Worm (Caenorhabditis elegans): ENCODE data around the gene ZK418.13.

Gene ZK418.13

DNA sequence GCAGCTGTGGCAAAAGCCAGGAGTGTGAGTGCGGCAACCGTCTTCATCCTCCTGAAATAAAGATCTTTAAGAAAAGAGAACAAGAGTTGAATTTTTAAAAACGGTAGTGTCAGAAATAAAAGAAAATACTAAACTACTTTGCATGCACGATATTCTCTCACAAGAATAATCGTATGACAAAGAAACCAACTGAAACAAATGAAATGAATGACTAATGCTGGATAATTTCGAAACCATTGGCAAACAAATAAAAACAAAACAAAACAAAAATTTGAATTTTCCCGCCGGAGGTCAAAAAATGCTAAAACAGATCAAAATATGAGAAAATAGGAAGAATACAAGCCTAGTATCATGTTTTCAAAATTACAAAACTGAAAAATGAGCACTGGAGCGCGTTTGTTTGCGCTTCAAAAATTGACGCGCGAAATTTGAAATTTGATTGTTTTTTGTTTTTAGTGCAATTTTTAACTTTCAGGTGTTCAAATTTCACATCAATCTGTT is 27.7 kb upstream of the ZK418.13 start, which contains the start of gene cpg-2:
TSS of gene cpg-2 (minus strand) at position 51 of the 501 bp plus-strand sequence.
- TF ChIP-seq hmg-11 (tag; optimal IDR thresholded peaks at IDR 0.05): no peak
- no peak for TF ChIP-seq sea-2 (GFP tag; optimal IDR thresholded peaks at IDR 0.05)
- TF ChIP-seq pha-4 (tag; optimal IDR thresholded peaks at IDR 0.05): no peak
- no peak for TF ChIP-seq elt-2 (tag; optimal IDR thresholded peaks at IDR 0.05)
- TF ChIP-seq ama-1 (optimal IDR thresholded peaks at IDR 0.05): no peak
- TF ChIP-seq unc-62 (GFP tag; optimal IDR thresholded peaks at IDR 0.05): no peak
- TF ChIP-seq elt-3 (tag; optimal IDR thresholded peaks at IDR 0.05): no peak
- no peak for TF ChIP-seq fkh-2 (tag; optimal IDR thresholded peaks at IDR 0.05)
- no peak for TF ChIP-seq egl-5 (tag; optimal IDR thresholded peaks at IDR 0.05)
- TF ChIP-seq fos-1 (tag; optimal IDR thresholded peaks at IDR 0.05): no peak
- TF ChIP-seq daf-12 (tag; optimal IDR thresholded peaks at IDR 0.05): no peak
- TF ChIP-seq lsy-12 (tag; optimal IDR thresholded peaks at IDR 0.05): no peak
- TF ChIP-seq ZK546.5 (tag; optimal IDR thresholded peaks at IDR 0.05): no peak
- TF ChIP-seq nhr-28 (tag; optimal IDR thresholded peaks at IDR 0.05): no peak

DNA sequence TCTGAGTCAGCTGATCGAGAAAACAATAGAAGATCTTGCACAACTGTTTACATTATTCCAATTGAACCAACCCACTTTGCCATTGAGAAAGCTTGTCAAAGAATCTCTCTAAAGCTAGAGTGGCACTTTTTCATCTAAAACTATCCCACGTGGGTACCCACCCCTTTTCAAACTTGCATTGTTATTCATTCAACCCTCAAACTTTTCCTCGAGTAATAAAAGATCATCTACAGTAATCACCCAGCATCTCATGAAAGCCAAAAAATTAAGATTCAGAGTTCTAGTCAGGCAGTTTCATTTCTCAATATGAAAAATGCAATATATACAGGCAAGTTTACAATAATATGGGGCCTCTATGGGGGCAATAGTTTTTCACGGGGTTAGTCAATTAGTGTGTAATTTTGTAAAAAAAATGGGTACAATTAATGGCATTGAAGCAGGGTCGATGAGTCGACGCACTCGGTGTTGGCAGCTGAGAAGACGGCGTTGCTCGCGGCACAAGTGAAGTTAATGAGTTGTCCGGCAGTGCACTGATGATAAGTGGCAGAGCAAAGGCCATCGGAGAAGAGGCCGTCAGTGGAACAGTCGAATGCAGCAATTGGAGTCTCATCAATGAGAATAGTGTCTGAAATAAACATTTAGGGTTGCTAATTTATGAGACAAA is 25.7 kb upstream of the ZK418.13 start:
- TF ChIP-seq nhr-12 (tag; optimal IDR thresholded peaks at IDR 0.05) (no peak), unc-62 (GFP tag; optimal IDR thresholded peaks at IDR 0.05) (no peak), egl-27 (tag; optimal IDR thresholded peaks at IDR 0.05) (no peak), fos-1 (tag; optimal IDR thresholded peaks at IDR 0.05) (no peak), elt-2 (tag; optimal IDR thresholded peaks at IDR 0.05) (no peak), eor-1 (tag; optimal IDR thresholded peaks at IDR 0.05) (no peak), nfya-1 (tag; optimal IDR thresholded peaks at IDR 0.05; ENCODE audit: insufficient read depth) (no peak), elt-1 (tag; optimal IDR thresholded peaks at IDR 0.05) (no peak), ztf-4 (tag; optimal IDR thresholded peaks at IDR 0.05) (no peak), elt-3 (tag; optimal IDR thresholded peaks at IDR 0.05) (no peak)

DNA sequence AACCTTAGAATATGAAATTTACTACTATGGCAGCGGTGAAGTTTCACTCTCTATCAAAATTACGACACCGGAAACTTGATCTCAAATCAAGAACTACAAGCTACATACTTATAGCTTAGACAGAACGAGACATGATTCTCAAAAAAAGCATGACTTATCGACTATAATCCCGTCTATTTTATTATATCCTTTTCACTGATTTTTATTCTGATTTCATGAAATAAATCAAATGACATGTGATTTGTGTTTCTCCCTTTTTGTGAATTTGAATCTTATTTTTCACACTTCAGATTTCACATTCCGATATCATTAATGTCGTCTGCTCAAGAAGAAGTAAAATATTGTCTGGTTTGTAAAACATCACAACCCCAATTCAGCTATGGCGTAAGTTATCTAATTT is 23.7 kb upstream of the ZK418.13 start, which contains the start of gene ZK418.11:
TSS of gene ZK418.11 (plus strand) at position 289 of the 400 bp plus-strand sequence.
- TF ChIP-seq nhr-23 (tag; optimal IDR thresholded peaks at IDR 0.05): no peak
- TF ChIP-seq nhr-11 (tag; optimal IDR thresholded peaks at IDR 0.05): peak; percentile 43

DNA sequence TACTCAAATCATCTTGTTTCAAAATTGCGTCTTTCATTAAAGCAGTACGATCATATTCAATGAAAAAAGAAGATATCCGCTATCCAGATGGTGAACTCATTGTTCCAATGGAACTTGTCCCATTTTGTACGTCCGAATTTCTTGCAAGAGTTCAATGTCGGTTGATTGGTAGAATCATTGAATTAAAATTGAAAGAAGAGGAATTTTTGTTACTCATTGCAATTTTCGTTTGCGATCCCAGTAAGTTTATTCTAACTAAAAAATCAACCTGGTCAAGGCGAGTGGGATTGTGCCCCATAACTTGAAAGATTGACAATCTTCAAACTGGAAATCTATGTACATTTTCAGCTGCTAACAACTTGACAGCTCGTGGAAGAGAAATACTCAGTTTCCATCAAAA is 20.2 kb upstream of the ZK418.13 start:
- no peak for TF ChIP-seq jun-1 (tag; optimal IDR thresholded peaks at IDR 0.05)
- no peak for TF ChIP-seq elt-1 (tag; optimal IDR thresholded peaks at IDR 0.05)
- no peak for TF ChIP-seq lin-15B (tag; optimal IDR thresholded peaks at IDR 0.05)
- TF ChIP-seq ztf-11 (tag; optimal IDR thresholded peaks at IDR 0.05): no peak
- no peak for TF ChIP-seq nhr-76 (tag; optimal IDR thresholded peaks at IDR 0.05)
- TF ChIP-seq fos-1 (tag; optimal IDR thresholded peaks at IDR 0.05): no peak
- no peak for TF ChIP-seq mdl-1 (tag; optimal IDR thresholded peaks at IDR 0.05)
- no peak for TF ChIP-seq unc-39 (tag; optimal IDR thresholded peaks at IDR 0.05)
- no peak for TF ChIP-seq nfya-1 (tag; optimal IDR thresholded peaks at IDR 0.05; ENCODE audit: insufficient read depth)
- TF ChIP-seq sea-2 (GFP tag; optimal IDR thresholded peaks at IDR 0.05): no peak
- TF ChIP-seq fkh-10 (GFP tag; optimal IDR thresholded peaks at IDR 0.05): no peak
- no peak for TF ChIP-seq elt-2 (tag; optimal IDR thresholded peaks at IDR 0.05)
- no peak for TF ChIP-seq nhr-237 (tag; optimal IDR thresholded peaks at IDR 0.05)
- no peak for TF ChIP-seq ZK546.5 (tag; optimal IDR thresholded peaks at IDR 0.05)

DNA sequence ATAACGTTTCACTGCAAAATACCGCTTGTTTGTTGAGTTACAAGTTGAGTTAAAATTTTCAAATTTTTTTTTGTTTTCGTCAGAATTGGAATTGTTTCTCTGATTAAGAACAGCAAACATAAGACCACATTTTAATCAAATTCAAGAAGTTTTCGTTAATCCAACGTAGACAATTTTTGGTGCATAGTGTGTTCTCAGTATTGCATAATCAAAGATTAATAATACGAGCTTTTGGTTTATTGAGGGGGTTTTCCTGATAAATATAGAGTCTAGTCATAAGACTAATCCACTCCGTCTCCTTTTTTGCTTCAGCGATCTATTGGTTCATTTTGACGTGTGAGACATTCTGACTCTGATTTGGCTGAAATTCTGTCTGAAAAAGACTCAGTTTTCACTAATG is 18.9 kb upstream of the ZK418.13 start, which contains the start of gene nhr-9:
TSS of gene nhr-9 (plus strand) at position 307 of the 400 bp plus-strand sequence.
- no peak for TF ChIP-seq eor-1 (tag; optimal IDR thresholded peaks at IDR 0.05)
- TF ChIP-seq nhr-11 (tag; optimal IDR thresholded peaks at IDR 0.05): peak; percentile 13

DNA sequence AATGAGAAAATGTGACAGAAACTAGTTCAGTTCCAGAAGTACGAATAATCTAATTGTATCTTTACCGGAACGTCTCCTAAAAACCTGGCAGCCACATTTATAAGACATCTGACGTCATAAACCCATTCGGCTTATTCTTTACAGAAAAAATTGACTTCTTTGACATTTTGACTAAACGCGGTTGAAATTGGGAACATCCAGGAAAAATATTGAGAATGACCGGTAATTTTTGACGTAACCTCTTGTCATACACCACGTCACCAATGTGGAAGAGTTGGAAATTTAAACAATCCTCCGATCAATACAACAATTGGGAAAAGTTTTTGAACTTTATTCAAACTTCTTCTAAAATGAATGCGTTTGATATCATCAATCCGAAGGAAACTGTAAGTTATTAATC is 14.8 kb upstream of the ZK418.13 start, which contains the start of gene ZK418.2:
TSS of gene ZK418.2 (plus strand) at position 301 of the 400 bp plus-strand sequence.
- TF ChIP-seq eor-1 (tag; optimal IDR thresholded peaks at IDR 0.05): no peak
- TF ChIP-seq nhr-43 (tag; optimal IDR thresholded peaks at IDR 0.05; ENCODE audit: poor library complexity, severe bottlenecking): no peak
- TF ChIP-seq ama-1 (optimal IDR thresholded peaks at IDR 0.05): no peak
- TF ChIP-seq daf-12 (tag; optimal IDR thresholded peaks at IDR 0.05): no peak
- TF ChIP-seq pha-4 (tag; optimal IDR thresholded peaks at IDR 0.05): no peak
- TF ChIP-seq elt-3 (tag; optimal IDR thresholded peaks at IDR 0.05): no peak
- TF ChIP-seq nhr-25 (tag; optimal IDR thresholded peaks at IDR 0.05): no peak
- no peak for TF ChIP-seq nhr-77 (tag; optimal IDR thresholded peaks at IDR 0.05)
- TF ChIP-seq ceh-16 (tag; optimal IDR thresholded peaks at IDR 0.05): no peak
- TF ChIP-seq aly-2 (tag; optimal IDR thresholded peaks at IDR 0.05): no peak
- TF ChIP-seq nhr-67 (tag; optimal IDR thresholded peaks at IDR 0.05): no peak
- TF ChIP-seq mml-1 (tag; optimal IDR thresholded peaks at IDR 0.05): no peak
- no peak for TF ChIP-seq ztf-11 (tag; optimal IDR thresholded peaks at IDR 0.05)
- no peak for TF ChIP-seq tbx-2 (tag; optimal IDR thresholded peaks at IDR 0.05)
- TF ChIP-seq lsy-12 (tag; optimal IDR thresholded peaks at IDR 0.05): no peak
- TF ChIP-seq ceh-82 (tag; optimal IDR thresholded peaks at IDR 0.05): no peak
- no peak for TF ChIP-seq fos-1 (tag; optimal IDR thresholded peaks at IDR 0.05)
